Fruit fly (Drosophila melanogaster): ENCODE results near the gene RnrL.

Gene RnrL

DNA sequence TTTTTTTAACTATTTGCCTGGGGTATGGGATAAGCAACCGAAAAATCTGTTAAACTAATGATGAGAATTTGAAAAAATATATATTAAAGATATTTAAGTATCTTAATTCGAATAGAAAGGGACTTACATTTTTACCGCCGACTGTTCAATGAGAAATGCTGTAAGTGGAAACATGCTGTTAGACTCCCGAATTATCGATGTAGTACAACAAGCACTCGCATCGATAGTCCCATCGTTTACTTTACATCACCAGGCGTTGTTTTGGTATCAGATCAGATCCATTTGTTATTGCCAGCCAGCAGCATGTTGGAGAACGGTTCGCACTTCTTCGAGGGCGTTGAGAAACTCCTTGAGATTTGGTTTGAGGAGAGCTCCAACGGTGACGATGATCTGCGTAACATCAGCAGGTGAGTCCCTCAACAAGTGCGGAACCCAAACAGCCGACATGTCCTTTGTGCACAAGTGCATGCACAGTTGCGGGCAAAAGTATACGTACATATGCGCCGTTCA lies 11.5 kb upstream of the RnrL start, which contains the start of gene SamDC (continued):
- TF ChIP-seq CG6808 (GFP tag; optimal IDR thresholded peaks at IDR 0.05) = no peak
- TF ChIP-seq OdsH (GFP tag; optimal IDR thresholded peaks at IDR 0.05) = peak; percentile 31
- peak; percentile 44 for TF ChIP-seq vri (GFP tag; optimal IDR thresholded peaks at IDR 0.05)
- no peak for TF ChIP-seq CG8632 (GFP tag; optimal IDR thresholded peaks at IDR 0.05)
- peak; percentile 38 for TF ChIP-seq CG3032 (tag; optimal IDR thresholded peaks at IDR 0.05)
- peak; percentile 1 for TF ChIP-seq achi (GFP tag; optimal IDR thresholded peaks at IDR 0.05)
- TF ChIP-seq Sox14 (GFP tag; optimal IDR thresholded peaks at IDR 0.05) = peak; percentile 58
- no peak for TF ChIP-seq Ets21C (GFP tag; optimal IDR thresholded peaks at IDR 0.05)
- TF ChIP-seq CG3919 (GFP tag; optimal IDR thresholded peaks at IDR 0.05) = peak; percentile 21
- peak; percentile 9 for TF ChIP-seq Eip75B (GFP tag; optimal IDR thresholded peaks at IDR 0.05)
- peak; percentile 39 for TF ChIP-seq pdm3 (GFP tag; optimal IDR thresholded peaks at IDR 0.05)
- TF ChIP-seq CG1621 (tag; optimal IDR thresholded peaks at IDR 0.05) = no peak
- TF ChIP-seq Eip93F (GFP tag; optimal IDR thresholded peaks at IDR 0.05) = peak; percentile 25
- TF ChIP-seq CG32006 (GFP tag; optimal IDR thresholded peaks at IDR 0.05) = no peak

DNA sequence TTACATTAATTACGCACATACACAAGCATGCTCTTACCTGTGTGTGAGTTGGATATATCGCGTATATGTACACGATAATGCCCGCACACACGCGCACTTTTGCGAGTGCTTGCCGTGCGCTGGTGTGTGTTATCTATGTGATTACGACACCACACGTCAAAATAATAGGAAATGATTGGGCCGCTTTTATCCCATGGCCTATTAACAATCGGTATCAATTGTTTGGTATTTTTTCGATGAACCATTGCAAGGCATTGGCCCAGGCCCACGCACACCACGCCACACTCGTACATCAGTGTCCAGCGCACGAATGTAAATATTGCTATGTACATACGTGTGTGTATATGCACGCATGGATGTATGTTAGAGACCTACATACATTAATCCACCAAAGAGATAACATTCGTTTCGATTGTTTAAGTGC lies 7.1 kb upstream of the RnrL start:
- TF ChIP-seq CG11294 (GFP tag; IDR thresholded peaks at IDR 0.05) (no peak), CG3032 (tag; optimal IDR thresholded peaks at IDR 0.05) (no peak), svp (GFP tag) (peak; percentile 73), lz (GFP tag; optimal IDR thresholded peaks at IDR 0.05) (no peak), Met (GFP tag; optimal IDR thresholded peaks at IDR 0.05) (peak; percentile 38), Gug (GFP tag; IDR thresholded peaks at IDR 0.05) (no peak), eg (GFP tag; IDR thresholded peaks at IDR 0.05) (no peak), Eip75B (GFP tag; optimal IDR thresholded peaks at IDR 0.05) (peak; percentile 46), CG16779 (tag; optimal IDR thresholded peaks at IDR 0.05) (no peak), CG8119 (GFP tag; IDR thresholded peaks at IDR 0.05) (peak; percentile 58; the same call in 2 of the 3 replicates), CG1621 (tag; optimal IDR thresholded peaks at IDR 0.05) (peak; percentile 34), Sox15 (GFP tag; optimal IDR thresholded peaks at IDR 0.05) (no peak), CG7368 (GFP tag; optimal IDR thresholded peaks at IDR 0.05) (no peak), CG8632 (GFP tag; optimal IDR thresholded peaks at IDR 0.05) (no peak), salr (GFP tag; optimal IDR thresholded peaks at IDR 0.05) (no peak), CG10631 (GFP tag; optimal IDR thresholded peaks at IDR 0.05) (no peak), CG8319 (GFP tag; optimal IDR thresholded peaks at IDR 0.05) (no peak), esn (GFP tag; optimal IDR thresholded peaks at IDR 0.05) (peak; percentile 67), Hr4 (GFP tag; optimal IDR thresholded peaks at IDR 0.05) (peak; percentile 24), CG11902 (GFP tag; optimal IDR thresholded peaks at IDR 0.05) (no peak), Smox (GFP tag; optimal IDR thresholded peaks at IDR 0.05) (no peak), CG6276 (GFP tag; optimal IDR thresholded peaks at IDR 0.05) (no peak), fkh (GFP tag; optimal IDR thresholded peaks at IDR 0.05) (peak; percentile 98), fd85E (GFP tag; optimal IDR thresholded peaks at IDR 0.05) (no peak), Eip93F (GFP tag; optimal IDR thresholded peaks at IDR 0.05) (peak; percentile 23), acj6 (GFP tag; optimal IDR thresholded peaks at IDR 0.05) (peak; percentile 27), pdm3 (GFP tag; optimal IDR thresholded peaks at IDR 0.05) (peak; percentile 14), CG31627 (GFP tag; optimal IDR thresholded peaks at IDR 0.05) (no peak), net (GFP tag; optimal IDR thresholded peaks at IDR 0.05) (no peak), CG15336 (GFP tag; IDR thresholded peaks at IDR 0.05) (peak; percentile 66), CG10669 (GFP tag; optimal IDR thresholded peaks at IDR 0.05) (peak; percentile 33), fd59A (GFP tag; optimal IDR thresholded peaks at IDR 0.05) (no peak), ss (GFP tag; optimal IDR thresholded peaks at IDR 0.05) (peak in 1 of 2 experiments; percentile 81), dac (GFP tag; optimal IDR thresholded peaks at IDR 0.05) (no peak), Blimp-1 (GFP tag; optimal IDR thresholded peaks at IDR 0.05) (no peak), topi (GFP tag; optimal IDR thresholded peaks at IDR 0.05) (peak; percentile 17), CG6792 (GFP tag; optimal IDR thresholded peaks at IDR 0.05) (no peak), Hr38 (GFP tag; optimal IDR thresholded peaks at IDR 0.05) (no peak), CG32006 (GFP tag; optimal IDR thresholded peaks at IDR 0.05) (no peak), CG11762 (GFP tag; optimal IDR thresholded peaks at IDR 0.05; ENCODE audit: insufficient read depth) (no peak), CG3919 (GFP tag; optimal IDR thresholded peaks at IDR 0.05) (no peak), vri (GFP tag; optimal IDR thresholded peaks at IDR 0.05) (peak; percentile 98), CG6854 (GFP tag; optimal IDR thresholded peaks at IDR 0.05) (peak; percentile 61), Lpt (GFP tag; optimal IDR thresholded peaks at IDR 0.05) (peak; percentile 2)
